Fruit fly (Drosophila melanogaster): ENCODE measurements around the gene AP-1gamma.
A peak's percentile ranks its signal among the peaks of the same experiment; 100 is the strongest.

The AP-1gamma gene

dm6 chrX:9142224-9142802 lies 33.8 kb downstream of the AP-1gamma start, which contains the start of gene CG7065 (continued):
- TF ChIP-seq CG6791 (GFP tag; IDR thresholded peaks at IDR 0.05; ENCODE audit: partially characterized antibody), result peak; percentile 50; the same call in 2 of the 3 replicates
- TF ChIP-seq prd (optimal IDR thresholded peaks at IDR 0.05), result no peak
- no peak for TF ChIP-seq prd (GFP tag; IDR thresholded peaks at IDR 0.05)
- no peak for TF ChIP-seq Hmr (GFP tag; optimal IDR thresholded peaks at IDR 0.05)
- TF ChIP-seq bbx (GFP tag; IDR thresholded peaks at IDR 0.05; ENCODE audit: partially characterized antibody), result peak; percentile 75
- no peak for TF ChIP-seq jumu (GFP tag; optimal IDR thresholded peaks at IDR 0.05)
- TF ChIP-seq CG14710 (tag; optimal IDR thresholded peaks at IDR 0.05), result peak; percentile 42
- peak; percentile 45; the same call in 1 of the 2 replicates for TF ChIP-seq inv (GFP tag; IDR thresholded peaks at IDR 0.05; ENCODE audit: partially characterized antibody)
- TF ChIP-seq chinmo (GFP tag; IDR thresholded peaks at IDR 0.05; ENCODE audit: partially characterized antibody), result peak; percentile 48; the same call in 1 of the 4 replicates
- no peak for TF ChIP-seq CG3407 (GFP tag; optimal IDR thresholded peaks at IDR 0.05)
- TF ChIP-seq knrl (GFP tag; IDR thresholded peaks at IDR 0.05; ENCODE audit: partially characterized antibody), result peak; percentile 56; the same call in 2 of the 3 replicates
- TF ChIP-seq CG16813 (GFP tag; IDR thresholded peaks at IDR 0.05; ENCODE audit: partially characterized antibody), result peak; percentile 69
- no peak for TF ChIP-seq CG10366 (GFP tag; IDR thresholded peaks at IDR 0.05)
- TF ChIP-seq gfzf (GFP tag; optimal IDR thresholded peaks at IDR 0.05), result peak; percentile 70
- 0 out of 2 replicates have a peak, but pooled peaks have one; percentile 23 for TF ChIP-seq CG2129 (GFP tag; IDR thresholded peaks at IDR 0.05; ENCODE audit: partially characterized antibody)
- TF ChIP-seq CG10321 (GFP tag; IDR thresholded peaks at IDR 0.05), result no peak
- TF ChIP-seq CG31441 (GFP tag; IDR thresholded peaks at IDR 0.05), result no peak
- peak; percentile 20 for TF ChIP-seq CG3995 (GFP tag; optimal IDR thresholded peaks at IDR 0.05)
- TF ChIP-seq Dll (GFP tag; IDR thresholded peaks at IDR 0.05; ENCODE audit: partially characterized antibody), result peak; percentile 68
- TF ChIP-seq Dref (GFP tag; IDR thresholded peaks at IDR 0.05), result peak; percentile 74
- peak; percentile 9 for TF ChIP-seq nmo (GFP tag; optimal IDR thresholded peaks at IDR 0.05)
- TF ChIP-seq row (GFP tag; IDR thresholded peaks at IDR 0.05), result peak; percentile 65
- TF ChIP-seq luna (GFP tag; optimal IDR thresholded peaks at IDR 0.05), result no peak
- TF ChIP-seq croc (GFP tag; conservative IDR thresholded peaks at IDR 0.05), result no peak
- TF ChIP-seq Nf-YA (GFP tag; IDR thresholded peaks at IDR 0.05), result no peak
- TF ChIP-seq CG6765 (GFP tag; optimal IDR thresholded peaks at IDR 0.05), result no peak
- TF ChIP-seq CG4617 (GFP tag; optimal IDR thresholded peaks at IDR 0.05; ENCODE audit: borderline replicate concordance), result peak; percentile 73
- TF ChIP-seq MESR4 (GFP tag; optimal IDR thresholded peaks at IDR 0.05), result peak; percentile 55
- TF ChIP-seq CG17802 (tag; optimal IDR thresholded peaks at IDR 0.05), result peak; percentile 2
- TF ChIP-seq E2f2 (GFP tag; IDR thresholded peaks at IDR 0.05), result peak; percentile 56
- peak; percentile 43 for TF ChIP-seq CG30020 (tag; optimal IDR thresholded peaks at IDR 0.05)
- TF ChIP-seq Tbp (GFP tag; optimal IDR thresholded peaks at IDR 0.05), result no peak
- peak; percentile 38; the same call in 1 of the 2 replicates for TF ChIP-seq sna (GFP tag; IDR thresholded peaks at IDR 0.05; ENCODE audit: partially characterized antibody)
- peak; percentile 33 for TF ChIP-seq CG1603 (tag; optimal IDR thresholded peaks at IDR 0.05)
- TF ChIP-seq Sry-δ (GFP tag; optimal IDR thresholded peaks at IDR 0.05), result peak; percentile 73
- no peak for TF ChIP-seq tna (GFP tag; IDR thresholded peaks at IDR 0.05; ENCODE audit: partially characterized antibody)
- TF ChIP-seq unc-4 (GFP tag; IDR thresholded peaks at IDR 0.05; ENCODE audit: partially characterized antibody), result peak; percentile 66
- TF ChIP-seq Eip74EF (GFP tag; optimal IDR thresholded peaks at IDR 0.05), result no peak
- TF ChIP-seq trh (GFP tag; optimal IDR thresholded peaks at IDR 0.05), result no peak
- TF ChIP-seq stwl (tag; optimal IDR thresholded peaks at IDR 0.05), result peak; percentile 40
- TF ChIP-seq exex (tag; optimal IDR thresholded peaks at IDR 0.05), result no peak
- TF ChIP-seq Med (GFP tag), result peak; percentile 20
- no peak for TF ChIP-seq Hsf (GFP tag; optimal IDR thresholded peaks at IDR 0.05)
- no peak for TF ChIP-seq ara (GFP tag; IDR thresholded peaks at IDR 0.05)
- peak; percentile 29; the same call in 1 of the 3 replicates for TF ChIP-seq CG7357 (GFP tag; IDR thresholded peaks at IDR 0.05)
- TF ChIP-seq CG17359 (tag; optimal IDR thresholded peaks at IDR 0.05), result peak; percentile 17
- TF ChIP-seq CG10267 (tag; optimal IDR thresholded peaks at IDR 0.05), result peak; percentile 10
- peak; percentile 55; the same call in 2 of the 3 replicates for TF ChIP-seq Opbp (GFP tag; IDR thresholded peaks at IDR 0.05; ENCODE audit: partially characterized antibody)
